Worm (Caenorhabditis elegans) whole organism, L1 larva: Measurements from ENCODE around the gene vglu-3.

Experiments
- F16B12.6 ChIP-seq: fragments of 150-350 bp; optimal IDR thresholded peaks from 2 replicates; lab custom pipeline; 2014; ENCODE audit warnings: missing biosample characterization, missing genetic modification characterization
- Y116A8C.19 ChIP-seq: sonication (generic microtip); optimal IDR thresholded peaks from 2 replicates; lab custom pipeline; 2016; ENCODE audit warnings: missing compliant biosample characterization, missing genetic modification characterization, borderline replicate concordance
- aly-2 ChIP-seq: fragments of 150-350 bp; optimal IDR thresholded peaks from 2 replicates; lab custom pipeline; 2014; ENCODE audit warnings: missing biosample characterization, missing genetic modification characterization
- ceh-82 ChIP-seq, 3 experiments: fragments of 150-350 bp in 1 of 3; sonication (generic microtip) in 2 of 3; optimal IDR thresholded peaks; 2 replicates each; lab custom pipeline; 2014 to 2017; ENCODE audit warnings: missing biosample characterization in 3 of 3, missing genetic modification characterization in 3 of 3
- ceh-88 ChIP-seq: fragments of 200-800 bp; sonication (Bioruptor generic); IDR thresholded peaks from 2 replicates; pipeline ENCODE4 v1.3.6; 2022; ENCODE audit warnings: missing genetic modification characterization, missing compliant biosample characterization
- ceh-90 ChIP-seq: sonication (generic microtip); optimal IDR thresholded peaks from 2 replicates; lab custom pipeline; 2016; ENCODE audit warnings: missing genetic modification characterization, missing compliant biosample characterization
- ces-1 ChIP-seq: fragments of 150-350 bp; optimal IDR thresholded peaks from 2 replicates; lab custom pipeline; 2014; ENCODE audit warnings: missing biosample characterization, missing genetic modification reagents, missing genetic modification characterization
- efl-1 ChIP-seq, 4 experiments: fragments of 150-350 bp; optimal IDR thresholded peaks in 3 of 4; peaks in 1 of 4; 1 replicate in 1 of 4; 2 replicates in 3 of 4; lab custom pipeline; 2014; ENCODE audit warnings: missing biosample characterization in 2 of 4, missing genetic modification characterization in 2 of 4, missing genetic modification reagents in 2 of 4
- efl-3 ChIP-seq: fragments of 200-800 bp; sonication (Bioruptor generic); optimal IDR thresholded peaks from 2 replicates; lab custom pipeline; 2018; ENCODE audit warnings: mild to moderate bottlenecking, missing genetic modification characterization, missing compliant biosample characterization
- egl-13 ChIP-seq: sonication (generic microtip); optimal IDR thresholded peaks from 2 replicates; lab custom pipeline; 2016; ENCODE audit warnings: missing genotype, missing genetic modification reagents, missing genetic modification characterization, missing compliant biosample characterization
- elt-2 ChIP-seq: sonication (generic microtip); optimal IDR thresholded peaks from 2 replicates; lab custom pipeline; 2016; ENCODE audit warnings: missing genetic modification characterization, mild to moderate bottlenecking, inconsistent platforms, missing compliant biosample characterization, missing genetic modification reagents
- elt-3 ChIP-seq, 6 experiments: fragments of 150-350 bp in 1 of 6; sonication (generic microtip); optimal IDR thresholded peaks; 2 replicates each; lab custom pipeline; 2017 to 2018; ENCODE audit warnings: missing biosample characterization in 6 of 6, missing genetic modification characterization in 6 of 6, inconsistent platforms in 1 of 6
- fkh-10 ChIP-seq: sonication (generic microtip); optimal IDR thresholded peaks from 2 replicates; lab custom pipeline; 2017; ENCODE audit warnings: missing biosample characterization, missing genetic modification reagents, missing genetic modification characterization
- fkh-4 ChIP-seq: sonication (generic microtip); optimal IDR thresholded peaks from 2 replicates; lab custom pipeline; 2016; ENCODE audit warnings: missing compliant biosample characterization, missing genetic modification characterization, borderline replicate concordance
- hlh-17 ChIP-seq: fragments of 200-800 bp; sonication (Bioruptor generic); optimal IDR thresholded peaks from 2 replicates; lab custom pipeline; 2018; ENCODE audit warnings: missing genetic modification characterization, mild to moderate bottlenecking, missing compliant biosample characterization, moderate library complexity, borderline replicate concordance
- hpl-2 ChIP-seq: fragments of 150-350 bp; optimal IDR thresholded peaks from 2 replicates; lab custom pipeline; 2014; ENCODE audit warnings: missing biosample characterization, missing genetic modification reagents, missing genetic modification characterization
- irx-1 ChIP-seq: sonication (generic microtip); optimal IDR thresholded peaks from 2 replicates; lab custom pipeline; 2016; ENCODE audit warnings: missing genetic modification characterization, missing compliant biosample characterization
- isw-1 ChIP-seq: fragments of 200-800 bp; sonication (Bioruptor generic); IDR thresholded peaks from 2 replicates; pipeline ENCODE4 v1.3.6; 2022; ENCODE audit warnings: missing genetic modification characterization, missing compliant biosample characterization
- lin-14 ChIP-seq: fragments of 200-800 bp; sonication (Bioruptor generic); optimal IDR thresholded peaks from 2 replicates; lab custom pipeline; 2018; ENCODE audit warnings: mild to moderate bottlenecking, missing genetic modification characterization, moderate library complexity, missing compliant biosample characterization
- lin-35 ChIP-seq, 2 experiments: fragments of 150-350 bp; optimal IDR thresholded peaks; 2 replicates each; lab custom pipeline; 2014; ENCODE audit warnings: missing biosample characterization in 2 of 2, missing genetic modification characterization in 2 of 2, missing genetic modification reagents in 2 of 2
- lin-39 ChIP-seq: fragments of 150-350 bp; optimal IDR thresholded peaks from 2 replicates; lab custom pipeline; 2014; ENCODE audit warnings: missing biosample characterization, missing genetic modification reagents, missing genetic modification characterization
- lir-3 ChIP-seq: sonication (generic microtip); optimal IDR thresholded peaks from 2 replicates; lab custom pipeline; 2016; ENCODE audit warnings: mild to moderate bottlenecking, missing genetic modification characterization, moderate library complexity, missing compliant biosample characterization; ENCODE audit not compliant: poor library complexity
- lsy-2 ChIP-seq, 2 experiments: fragments of 150-350 bp; optimal IDR thresholded peaks; 2 replicates each; lab custom pipeline; 2014; ENCODE audit warnings: missing biosample characterization in 2 of 2, missing genetic modification characterization in 2 of 2
- mab-9 ChIP-seq: fragments of 200-800 bp; sonication (Bioruptor generic); IDR thresholded peaks from 2 replicates; pipeline ENCODE4 v1.3.6; 2022; ENCODE audit warnings: missing genetic modification reagents, missing genetic modification characterization, missing compliant biosample characterization
- mdl-1 ChIP-seq, 2 experiments: fragments of 150-350 bp; optimal IDR thresholded peaks; 2 replicates each; lab custom pipeline; 2014 to 2017; ENCODE audit warnings: missing biosample characterization in 2 of 2, missing genetic modification characterization in 2 of 2, inconsistent platforms in 1 of 2
- mep-1 ChIP-seq: fragments of 150-350 bp; optimal IDR thresholded peaks from 2 replicates; lab custom pipeline; 2014; ENCODE audit warnings: missing biosample characterization, missing genetic modification characterization
- nhr-11 ChIP-seq: fragments of 150-350 bp; optimal IDR thresholded peaks from 2 replicates; lab custom pipeline; 2014; ENCODE audit warnings: missing biosample characterization, missing genetic modification characterization
- nhr-12 ChIP-seq: sonication (generic microtip); optimal IDR thresholded peaks from 2 replicates; lab custom pipeline; 2017; ENCODE audit warnings: missing biosample characterization, missing genetic modification characterization
- nhr-19 ChIP-seq: fragments of 200-800 bp; sonication (Bioruptor generic); conservative IDR thresholded peaks from 2 replicates; pipeline ENCODE4 v1.3.6; 2022; ENCODE audit warnings: missing genetic modification characterization, missing compliant biosample characterization
- nhr-20 ChIP-seq: sonication (generic microtip); optimal IDR thresholded peaks from 2 replicates; lab custom pipeline; 2016; ENCODE audit warnings: mild to moderate bottlenecking, missing genetic modification characterization, missing compliant biosample characterization
- nhr-237 ChIP-seq: fragments of 150-350 bp; optimal IDR thresholded peaks from 2 replicates; lab custom pipeline; 2014; ENCODE audit warnings: missing biosample characterization, missing genetic modification characterization
- nhr-47 ChIP-seq: sonication (generic microtip); optimal IDR thresholded peaks from 2 replicates; lab custom pipeline; 2016; ENCODE audit warnings: mild to moderate bottlenecking, missing genetic modification characterization, moderate library complexity, missing compliant biosample characterization
- nhr-71 ChIP-seq: sonication (generic microtip); optimal IDR thresholded peaks from 2 replicates; lab custom pipeline; 2016; ENCODE audit warnings: mild to moderate bottlenecking, missing genetic modification characterization, moderate library complexity, missing compliant biosample characterization
- nhr-84 ChIP-seq: sonication (generic microtip); optimal IDR thresholded peaks from 2 replicates; lab custom pipeline; 2017; ENCODE audit warnings: missing biosample characterization, missing genetic modification characterization
- nhr-85 ChIP-seq: sonication (generic microtip); peaks from one replicate; lab custom pipeline; 2016; ENCODE audit warnings: missing genetic modification characterization, inconsistent platforms, missing compliant biosample characterization
- nhr-90 ChIP-seq: sonication (generic microtip); optimal IDR thresholded peaks from 2 replicates; lab custom pipeline; 2016; ENCODE audit warnings: mild to moderate bottlenecking, missing genetic modification characterization, missing compliant biosample characterization; ENCODE audit not compliant: poor library complexity
- pag-3 ChIP-seq: sonication (generic microtip); optimal IDR thresholded peaks from 2 replicates; lab custom pipeline; 2017; ENCODE audit warnings: missing genetic modification characterization, mild to moderate bottlenecking, missing compliant biosample characterization, antibody characterized with exemption, borderline replicate concordance; ENCODE audit not compliant: insufficient read depth
- rnt-1 ChIP-seq: sonication (generic microtip); optimal IDR thresholded peaks from 2 replicates; lab custom pipeline; 2016; ENCODE audit warnings: mild to moderate bottlenecking, missing genetic modification characterization, moderate library complexity, missing compliant biosample characterization
- skn-1 ChIP-seq: fragments of 150-350 bp; optimal IDR thresholded peaks from 2 replicates; lab custom pipeline; 2014; ENCODE audit warnings: missing biosample characterization, missing genetic modification characterization
- snpc-4 ChIP-seq: fragments of 150-350 bp; optimal IDR thresholded peaks from 2 replicates; lab custom pipeline; 2014; ENCODE audit warnings: missing biosample characterization, missing genetic modification characterization
- swsn-7 ChIP-seq: sonication (generic microtip); optimal IDR thresholded peaks from 2 replicates; lab custom pipeline; 2016; ENCODE audit warnings: missing genetic modification characterization, missing compliant biosample characterization
- tbx-2 ChIP-seq: sonication (generic microtip); optimal IDR thresholded peaks from 2 replicates; lab custom pipeline; 2016; ENCODE audit warnings: missing genetic modification characterization, missing compliant biosample characterization
- unc-130 ChIP-seq: fragments of 150-350 bp; optimal IDR thresholded peaks from 2 replicates; lab custom pipeline; 2017; ENCODE audit warnings: missing biosample characterization, missing genetic modification characterization, inconsistent platforms
- unc-30 ChIP-seq: sonication (generic microtip); optimal IDR thresholded peaks from 2 replicates; lab custom pipeline; 2017; ENCODE audit warnings: missing biosample characterization, missing genetic modification characterization
- unc-86 ChIP-seq: sonication (generic microtip); optimal IDR thresholded peaks from 2 replicates; lab custom pipeline; 2016; ENCODE audit warnings: missing genetic modification characterization, missing compliant biosample characterization
- unc-98 ChIP-seq: fragments of 200-800 bp; sonication (Bioruptor generic); IDR thresholded peaks from 2 replicates; pipeline ENCODE4 v1.3.6; 2022; ENCODE audit warnings: missing genetic modification characterization, missing compliant biosample characterization
- vab-15 ChIP-seq: sonication (generic microtip); optimal IDR thresholded peaks from 2 replicates; lab custom pipeline; 2017; ENCODE audit warnings: missing genotype, mild to moderate bottlenecking, missing genetic modification characterization, missing compliant biosample characterization
- xbp-1 ChIP-seq: sonication (generic microtip); optimal IDR thresholded peaks from 2 replicates; lab custom pipeline; 2016; ENCODE audit warnings: missing genetic modification characterization, missing compliant biosample characterization
- zag-1 ChIP-seq: fragments of 150-350 bp; optimal IDR thresholded peaks from 2 replicates; lab custom pipeline; 2014; ENCODE audit warnings: missing biosample characterization, missing genetic modification characterization
- zip-4 ChIP-seq: fragments of 200-800 bp; sonication (Bioruptor generic); optimal IDR thresholded peaks from 2 replicates; lab custom pipeline; 2018; ENCODE audit warnings: mild to moderate bottlenecking, missing genetic modification characterization, moderate library complexity, missing compliant biosample characterization

Gene vglu-3

ce11 chrIII:10284214-10284613 lies 16.0 kb upstream of the vglu-3 start (continued):
- TF ChIP-seq efl-3 (GFP tag; lab: Kevin White, UChicago): no peak
- no peak for TF ChIP-seq unc-30 (tag; lab: Kevin White, UChicago)
- TF ChIP-seq mab-9 (GFP tag; lab: Robert Waterston, UW): peak; percentile 25; the same call in 1 of the 2 replicates
- peak; percentile 36 for TF ChIP-seq lir-3 (tag; lab: Kevin White, UChicago)
- TF ChIP-seq ceh-82 (tag; optimal IDR thresholded peaks at IDR 0.05; lab: Kevin White, UChicago): peak; percentile 47 to 58 (median 56)
- TF ChIP-seq ceh-90: no peak
- no peak for TF ChIP-seq pag-3
- peak; percentile 69 for TF ChIP-seq egl-13
- peak; percentile 49 for TF ChIP-seq xbp-1 (tag; lab: Kevin White, UChicago)
- TF ChIP-seq nhr-20 (tag; lab: Kevin White, UChicago): peak; percentile 11
- peak; percentile 69 for TF ChIP-seq isw-1 (GFP tag; lab: Robert Waterston, UW)
- TF ChIP-seq nhr-85 (tag; lab: Kevin White, UChicago): no peak
- TF ChIP-seq vab-15 (tag; lab: Kevin White, UChicago): no peak
- peak; percentile 28 for TF ChIP-seq rnt-1 (tag; lab: Kevin White, UChicago)
- no peak for TF ChIP-seq irx-1 (tag; lab: Kevin White, UChicago)
- peak; percentile 68 for TF ChIP-seq tbx-2 (tag; lab: Kevin White, UChicago)
- peak; percentile 4 for TF ChIP-seq F16B12.6 (tag; lab: Kevin White, UChicago)
- peak; percentile 82 for TF ChIP-seq fkh-10 (GFP tag; lab: Kevin White, UChicago)
- peak in 1 of 2 experiments; percentile 39 for TF ChIP-seq mdl-1 (tag; optimal IDR thresholded peaks at IDR 0.05; lab: Kevin White, UChicago)
- TF ChIP-seq nhr-47 (tag; lab: Kevin White, UChicago): peak; percentile 73
- TF ChIP-seq efl-1 (optimal IDR thresholded peaks at IDR 0.05; lab: Kevin White, UChicago): peak; percentile 43 to 45
- peak in 1 of 2 experiments; percentile 35 for TF ChIP-seq efl-1 (GFP tag; optimal IDR thresholded peaks at IDR 0.05 in 1 of 2; lab: Kevin White, UChicago)
- no peak for TF ChIP-seq ceh-88 (GFP tag; lab: Robert Waterston, UW)
- TF ChIP-seq Y116A8C.19 (tag; lab: Kevin White, UChicago): no peak
- TF ChIP-seq lsy-2 (tag; optimal IDR thresholded peaks at IDR 0.05; lab: Kevin White, UChicago): peak; percentile 48 to 65
- TF ChIP-seq unc-86: peak; percentile 82
- no peak for TF ChIP-seq hlh-17 (GFP tag; lab: Kevin White, UChicago)
- peak; percentile 69 for TF ChIP-seq swsn-7 (tag; lab: Kevin White, UChicago)
- no peak for TF ChIP-seq nhr-12 (tag; lab: Kevin White, UChicago)
- no peak for TF ChIP-seq fkh-4 (tag; lab: Kevin White, UChicago)
- TF ChIP-seq ces-1: peak; percentile 24
- no peak for TF ChIP-seq unc-130
- TF ChIP-seq mep-1 (tag; lab: Kevin White, UChicago): peak; percentile 13
- peak in 1 of 2 experiments; percentile 29 for TF ChIP-seq lin-35 (GFP tag; optimal IDR thresholded peaks at IDR 0.05; lab: Kevin White, UChicago)
- TF ChIP-seq elt-3 (tag; optimal IDR thresholded peaks at IDR 0.05; lab: Kevin White, UChicago): no peak
- no peak for TF ChIP-seq elt-2 (tag; lab: Kevin White, UChicago)
- TF ChIP-seq skn-1 (tag; lab: Kevin White, UChicago): no peak
- no peak for TF ChIP-seq nhr-90 (tag; lab: Kevin White, UChicago)
- no peak for TF ChIP-seq nhr-11
- no peak for TF ChIP-seq zag-1 (tag; lab: Kevin White, UChicago)
- TF ChIP-seq lin-39: no peak
- TF ChIP-seq nhr-84 (tag; lab: Kevin White, UChicago): no peak
- TF ChIP-seq snpc-4 (tag; lab: Kevin White, UChicago): peak; percentile 16
- TF ChIP-seq hpl-2: no peak
- peak; percentile 80 for TF ChIP-seq nhr-71 (tag; lab: Kevin White, UChicago)
- TF ChIP-seq unc-98: no peak
- peak; percentile 98 for TF ChIP-seq lin-14 (GFP tag; lab: Kevin White, UChicago)
- no peak for TF ChIP-seq zip-4 (GFP tag; lab: Kevin White, UChicago)
- TF ChIP-seq nhr-19 (GFP tag; lab: Robert Waterston, UW): 0 out of 2 replicates have a peak, but pooled peaks have one; percentile 29
- TF ChIP-seq aly-2: no peak
- TF ChIP-seq nhr-237 (tag; lab: Kevin White, UChicago): no peak
